Worm (Caenorhabditis elegans) whole organism, L3 larva: ENCODE measurements around the gene srbc-38.

Experiments
- R02D3.7 ChIP-seq: fragments of 150-350 bp; optimal IDR thresholded peaks from 2 replicates; lab custom pipeline; 2014; ENCODE audit warnings: missing biosample characterization, missing genetic modification characterization
- ZK546.5 ChIP-seq: sonication (generic microtip); optimal IDR thresholded peaks from 2 replicates; lab custom pipeline; 2017; ENCODE audit warnings: missing biosample characterization, missing genetic modification characterization
- aly-2 ChIP-seq: fragments of 150-350 bp; optimal IDR thresholded peaks from 2 replicates; lab custom pipeline; 2014; ENCODE audit warnings: missing biosample characterization, missing genetic modification characterization
- ama-1 ChIP-seq: fragments of 150-350 bp; optimal IDR thresholded peaks from 2 replicates; lab custom pipeline; 2018
- ceh-16 ChIP-seq: sonication (generic microtip); optimal IDR thresholded peaks from 2 replicates; lab custom pipeline; 2017; ENCODE audit warnings: missing biosample characterization, missing genetic modification characterization
- ceh-28 ChIP-seq: fragments of 150-350 bp; optimal IDR thresholded peaks from 2 replicates; lab custom pipeline; 2014; ENCODE audit warnings: missing biosample characterization, missing genetic modification reagents, missing genetic modification characterization
- ceh-82 ChIP-seq: fragments of 150-350 bp; optimal IDR thresholded peaks from 2 replicates; lab custom pipeline; 2014; ENCODE audit warnings: missing biosample characterization, missing genetic modification characterization
- ceh-9 ChIP-seq: sonication (generic microtip); optimal IDR thresholded peaks from 2 replicates; lab custom pipeline; 2018; ENCODE audit warnings: missing biosample characterization, missing genetic modification characterization
- daf-12 ChIP-seq: fragments of 150-350 bp; optimal IDR thresholded peaks from 2 replicates; lab custom pipeline; 2014; ENCODE audit warnings: missing biosample characterization, missing genetic modification reagents, missing genetic modification characterization
- egl-27 ChIP-seq: sonication (generic microtip); optimal IDR thresholded peaks from 4 replicates; lab custom pipeline; 2017; ENCODE audit warnings: missing biosample characterization, missing genetic modification reagents, missing genetic modification characterization
- egl-5 ChIP-seq: fragments of 150-350 bp; optimal IDR thresholded peaks from 2 replicates; lab custom pipeline; 2017; ENCODE audit warnings: missing biosample characterization, missing genetic modification reagents, missing genetic modification characterization, inconsistent platforms
- elt-1 ChIP-seq: fragments of 150-350 bp; optimal IDR thresholded peaks from 2 replicates; lab custom pipeline; 2014; ENCODE audit warnings: missing biosample characterization, missing genetic modification characterization
- elt-2 ChIP-seq: sonication (generic microtip); optimal IDR thresholded peaks from 2 replicates; lab custom pipeline; 2016; ENCODE audit warnings: missing genetic modification reagents, mild to moderate bottlenecking, missing genetic modification characterization, missing compliant biosample characterization
- elt-3 ChIP-seq, 3 experiments: fragments of 150-350 bp in 1 of 3; sonication (generic microtip) in 2 of 3; optimal IDR thresholded peaks; 2 replicates in 2 of 3; 4 replicates in 1 of 3; lab custom pipeline; 2014 to 2017; ENCODE audit warnings: missing biosample characterization in 3 of 3, missing genetic modification characterization in 3 of 3
- eor-1 ChIP-seq, 2 experiments: fragments of 150-350 bp; optimal IDR thresholded peaks; 2 replicates each; lab custom pipeline; 2014 to 2018; ENCODE audit warnings: missing biosample characterization in 2 of 2, missing genetic modification characterization in 2 of 2
- fkh-10 ChIP-seq: sonication (generic microtip); optimal IDR thresholded peaks from 2 replicates; lab custom pipeline; 2017; ENCODE audit warnings: missing biosample characterization, missing genetic modification reagents, missing genetic modification characterization
- fkh-2 ChIP-seq: fragments of 150-350 bp; optimal IDR thresholded peaks from 2 replicates; lab custom pipeline; 2014; ENCODE audit warnings: missing biosample characterization, missing genetic modification reagents, missing genetic modification characterization
- fos-1 ChIP-seq: fragments of 150-350 bp; optimal IDR thresholded peaks from 2 replicates; lab custom pipeline; 2014; ENCODE audit warnings: missing biosample characterization, missing genetic modification characterization
- hmg-11 ChIP-seq: sonication (generic microtip); optimal IDR thresholded peaks from 2 replicates; lab custom pipeline; 2016; ENCODE audit warnings: missing genetic modification characterization, missing compliant biosample characterization
- jun-1 ChIP-seq: fragments of 150-350 bp; optimal IDR thresholded peaks from 2 replicates; lab custom pipeline; 2014; ENCODE audit warnings: missing biosample characterization, missing genetic modification reagents, missing genetic modification characterization
- lin-15B ChIP-seq: fragments of 150-350 bp; optimal IDR thresholded peaks from 2 replicates; lab custom pipeline; 2014; ENCODE audit warnings: missing biosample characterization, missing genetic modification characterization
- lin-39 ChIP-seq: fragments of 150-350 bp; optimal IDR thresholded peaks from 2 replicates; lab custom pipeline; 2018; ENCODE audit warnings: missing biosample characterization, missing genetic modification reagents, missing genetic modification characterization
- lsy-12 ChIP-seq: sonication (generic microtip); optimal IDR thresholded peaks from 2 replicates; lab custom pipeline; 2016; ENCODE audit warnings: mild to moderate bottlenecking, missing genetic modification characterization, missing compliant biosample characterization
- mdl-1 ChIP-seq: fragments of 150-350 bp; optimal IDR thresholded peaks from 2 replicates; lab custom pipeline; 2014; ENCODE audit warnings: missing biosample characterization, missing genetic modification characterization
- mml-1 ChIP-seq: fragments of 150-350 bp; sonication (generic microtip); optimal IDR thresholded peaks from 3 replicates; lab custom pipeline; 2014; ENCODE audit warnings: missing biosample characterization, missing genetic modification characterization
- nfya-1 ChIP-seq: sonication (generic microtip); optimal IDR thresholded peaks from 2 replicates; lab custom pipeline; 2017; ENCODE audit warnings: missing genetic modification characterization, mild to moderate bottlenecking, missing compliant biosample characterization, antibody characterized with exemption, moderate library complexity; ENCODE audit not compliant: insufficient read depth
- nhr-11 ChIP-seq: fragments of 150-350 bp; optimal IDR thresholded peaks from 2 replicates; lab custom pipeline; 2014; ENCODE audit warnings: missing biosample characterization, missing genetic modification characterization
- nhr-12 ChIP-seq: fragments of 150-350 bp; optimal IDR thresholded peaks from 2 replicates; lab custom pipeline; 2014; ENCODE audit warnings: missing biosample characterization, missing genetic modification characterization
- nhr-23 ChIP-seq: fragments of 150-350 bp; optimal IDR thresholded peaks from 2 replicates; lab custom pipeline; 2014; ENCODE audit warnings: missing biosample characterization, missing genetic modification reagents, missing genetic modification characterization
- nhr-237 ChIP-seq: fragments of 150-350 bp; optimal IDR thresholded peaks from 2 replicates; lab custom pipeline; 2014; ENCODE audit warnings: missing biosample characterization, missing genetic modification characterization
- nhr-25 ChIP-seq: sonication (generic microtip); optimal IDR thresholded peaks from 2 replicates; lab custom pipeline; 2017; ENCODE audit warnings: missing biosample characterization, missing genetic modification characterization
- nhr-28 ChIP-seq: fragments of 150-350 bp; optimal IDR thresholded peaks from 2 replicates; lab custom pipeline; 2014; ENCODE audit warnings: missing biosample characterization, missing genetic modification characterization
- nhr-43 ChIP-seq: sonication (generic microtip); optimal IDR thresholded peaks from 2 replicates; lab custom pipeline; 2016; ENCODE audit warnings: mild to moderate bottlenecking, missing genetic modification characterization, missing compliant biosample characterization; ENCODE audit not compliant: poor library complexity, severe bottlenecking
- nhr-67 ChIP-seq: fragments of 150-350 bp; optimal IDR thresholded peaks from 2 replicates; lab custom pipeline; 2014; ENCODE audit warnings: missing biosample characterization, missing genetic modification characterization
- nhr-76 ChIP-seq: fragments of 150-350 bp; sonication (generic microtip); optimal IDR thresholded peaks from 5 replicates; lab custom pipeline; 2014; ENCODE audit warnings: missing biosample characterization, missing genetic modification characterization
- nhr-77 ChIP-seq: fragments of 150-350 bp; optimal IDR thresholded peaks from 2 replicates; lab custom pipeline; 2014; ENCODE audit warnings: missing biosample characterization, missing genetic modification characterization
- pha-4 ChIP-seq: fragments of 150-350 bp; optimal IDR thresholded peaks from 2 replicates; lab custom pipeline; 2014; ENCODE audit warnings: missing biosample characterization, missing genetic modification reagents, missing genetic modification characterization
- pqm-1 ChIP-seq: fragments of 150-350 bp; optimal IDR thresholded peaks from 2 replicates; lab custom pipeline; 2017; ENCODE audit warnings: missing biosample characterization, missing genetic modification characterization, inconsistent platforms
- sea-2 ChIP-seq: fragments of 150-350 bp; sonication (generic microtip); optimal IDR thresholded peaks from 4 replicates; lab custom pipeline; 2014; ENCODE audit warnings: missing biosample characterization, missing genetic modification reagents, missing genetic modification characterization
- skn-1 ChIP-seq: fragments of 150-350 bp; optimal IDR thresholded peaks from 2 replicates; lab custom pipeline; 2014; ENCODE audit warnings: missing biosample characterization, missing genetic modification characterization
- snpc-4 ChIP-seq: fragments of 150-350 bp; optimal IDR thresholded peaks from 2 replicates; lab custom pipeline; 2014; ENCODE audit warnings: missing biosample characterization, missing genetic modification characterization
- tbx-2 ChIP-seq: sonication (generic microtip); optimal IDR thresholded peaks from 2 replicates; lab custom pipeline; 2016; ENCODE audit warnings: mild to moderate bottlenecking, missing genetic modification characterization, missing compliant biosample characterization
- unc-39 ChIP-seq: sonication (generic microtip); optimal IDR thresholded peaks from 4 replicates; lab custom pipeline; 2017; ENCODE audit warnings: missing biosample characterization, missing genetic modification characterization
- unc-62 ChIP-seq: fragments of 150-350 bp; sonication (generic microtip); optimal IDR thresholded peaks from 4 replicates; lab custom pipeline; 2014; ENCODE audit warnings: missing biosample characterization, missing genetic modification reagents, missing genetic modification characterization
- zag-1 ChIP-seq: fragments of 150-350 bp; optimal IDR thresholded peaks from 2 replicates; lab custom pipeline; 2014; ENCODE audit warnings: missing biosample characterization, missing genetic modification characterization
- ztf-11 ChIP-seq: fragments of 150-350 bp; optimal IDR thresholded peaks from 2 replicates; lab custom pipeline; 2014; ENCODE audit warnings: missing biosample characterization, missing genetic modification characterization
- ztf-4 ChIP-seq: fragments of 150-350 bp; optimal IDR thresholded peaks from 2 replicates; lab custom pipeline; 2014; ENCODE audit warnings: missing biosample characterization, missing genetic modification characterization

The srbc-38 gene

ce11 chrV:728822-729493 lies 21.9 kb downstream of the srbc-38 start:
- no peak for TF ChIP-seq lin-15B (tag; lab: Kevin White, UChicago)
- peak; percentile 38 for TF ChIP-seq mdl-1
- no peak for TF ChIP-seq mml-1 (tag; lab: Kevin White, UChicago)
- TF ChIP-seq daf-12 (tag; lab: Kevin White, UChicago) = no peak
- no peak for TF ChIP-seq nhr-12 (tag; lab: Kevin White, UChicago)
- no peak for TF ChIP-seq egl-27
- no peak for TF ChIP-seq elt-3 (tag; optimal IDR thresholded peaks at IDR 0.05; lab: Kevin White, UChicago)
- peak; percentile 5 for TF ChIP-seq snpc-4 (tag; lab: Kevin White, UChicago)
- TF ChIP-seq tbx-2 (tag; lab: Kevin White, UChicago) = no peak
- no peak for TF ChIP-seq ztf-11 (tag; lab: Kevin White, UChicago)
- no peak for TF ChIP-seq nhr-77 (tag; lab: Kevin White, UChicago)
- no peak for TF ChIP-seq eor-1 (tag; optimal IDR thresholded peaks at IDR 0.05; lab: Kevin White, UChicago)
- peak; percentile 65 for TF ChIP-seq pqm-1 (tag; lab: Kevin White, UChicago)
- TF ChIP-seq nhr-23 (tag; lab: Kevin White, UChicago) = peak; percentile 19
- no peak for TF ChIP-seq nhr-28 (tag; lab: Kevin White, UChicago)
- TF ChIP-seq elt-2 (tag; lab: Kevin White, UChicago) = peak; percentile 77
- TF ChIP-seq fkh-10 (GFP tag; lab: Kevin White, UChicago) = no peak
- TF ChIP-seq jun-1 (tag; lab: Kevin White, UChicago) = no peak
- TF ChIP-seq lsy-12 (tag; lab: Kevin White, UChicago) = peak; percentile 7
- no peak for TF ChIP-seq sea-2 (GFP tag; lab: Kevin White, UChicago)
- no peak for TF ChIP-seq nhr-237 (tag; lab: Kevin White, UChicago)
- no peak for TF ChIP-seq ztf-4 (tag; lab: Kevin White, UChicago)
- peak; percentile 57 for TF ChIP-seq nhr-43 (tag; lab: Kevin White, UChicago)
- peak; percentile 53 for TF ChIP-seq pha-4 (tag; lab: Kevin White, UChicago)
- TF ChIP-seq zag-1 (tag; lab: Kevin White, UChicago) = no peak
- no peak for TF ChIP-seq lin-39
- TF ChIP-seq nhr-76 (tag; lab: Kevin White, UChicago) = no peak
- TF ChIP-seq aly-2 = no peak
- TF ChIP-seq skn-1 = no peak
- TF ChIP-seq nhr-67 = no peak
- TF ChIP-seq ceh-82 (tag; lab: Kevin White, UChicago) = no peak
- TF ChIP-seq fos-1 (tag; lab: Kevin White, UChicago) = no peak
- TF ChIP-seq unc-39 (tag; lab: Kevin White, UChicago) = no peak
- TF ChIP-seq ceh-16 (tag; lab: Kevin White, UChicago) = no peak
- TF ChIP-seq nfya-1 (tag; lab: Kevin White, UChicago) = peak; percentile 49
- no peak for TF ChIP-seq R02D3.7 (tag; lab: Kevin White, UChicago)
- no peak for TF ChIP-seq ceh-9 (tag; lab: Kevin White, UChicago)
- TF ChIP-seq ama-1 (lab: Kevin White, UChicago) = peak; percentile 50
- TF ChIP-seq ceh-28 (tag; lab: Kevin White, UChicago) = no peak
- no peak for TF ChIP-seq nhr-11 (tag; lab: Kevin White, UChicago)
- TF ChIP-seq fkh-2 (tag; lab: Kevin White, UChicago) = no peak
- no peak for TF ChIP-seq hmg-11 (tag; lab: Kevin White, UChicago)
- no peak for TF ChIP-seq unc-62 (GFP tag; lab: Kevin White, UChicago)
- TF ChIP-seq ZK546.5 = no peak
- no peak for TF ChIP-seq elt-1
- TF ChIP-seq nhr-25 (tag; lab: Kevin White, UChicago) = peak; percentile 46
- peak; percentile 31 for TF ChIP-seq egl-5 (tag; lab: Kevin White, UChicago)
